Fruit fly (Drosophila melanogaster) whole organism, prepupa: ENCODE measurements around the gene Prosbeta4R2.

Source experiments
- Blimp-1 ChIP-seq: fragments of 200-800 bp; sonication (Bioruptor generic); optimal IDR thresholded peaks from 3 replicates; lab custom pipeline; 2017; ENCODE audit warnings: missing biosample characterization, missing genetic modification characterization, mild to moderate bottlenecking, moderate library complexity, missing genetic modification reagents
- CG10631 ChIP-seq: fragments of 200-800 bp; sonication (Bioruptor generic); optimal IDR thresholded peaks from 2 replicates; lab custom pipeline; 2016; ENCODE audit warnings: missing biosample characterization, missing genetic modification characterization
- CG10669 ChIP-seq: fragments of 200-800 bp; sonication (Bioruptor generic); optimal IDR thresholded peaks from 3 replicates; lab custom pipeline; 2018; ENCODE audit warnings: missing biosample characterization, mild to moderate bottlenecking, missing genetic modification characterization, moderate library complexity
- CG11902 ChIP-seq: fragments of 200-800 bp; sonication (Bioruptor generic); optimal IDR thresholded peaks from 3 replicates; lab custom pipeline; 2016; ENCODE audit warnings: missing biosample characterization, missing genetic modification characterization
- CG16779 ChIP-seq: fragments of 200-800 bp; sonication (Bioruptor generic); optimal IDR thresholded peaks from 3 replicates; lab custom pipeline; 2017; ENCODE audit warnings: missing biosample characterization, mild to moderate bottlenecking, missing genetic modification characterization
- CG3032 ChIP-seq: fragments of 200-800 bp; optimal IDR thresholded peaks from 2 replicates; lab custom pipeline; 2019; ENCODE audit warnings: missing biosample characterization, mild to moderate bottlenecking, missing genetic modification characterization, moderate library complexity
- CG32006 ChIP-seq: fragments of 200-800 bp; sonication (Bioruptor generic); optimal IDR thresholded peaks from 3 replicates; lab custom pipeline; 2017; ENCODE audit warnings: missing biosample characterization, mild to moderate bottlenecking, missing genetic modification characterization
- CG34406 ChIP-seq: fragments of 200-800 bp; sonication (Bioruptor generic); optimal IDR thresholded peaks from 3 replicates; lab custom pipeline; 2016; ENCODE audit warnings: missing biosample characterization, missing genetic modification characterization
- CG3919 ChIP-seq: fragments of 200-800 bp; sonication (Bioruptor generic); optimal IDR thresholded peaks from 3 replicates; lab custom pipeline; 2016; ENCODE audit warnings: missing biosample characterization, missing genetic modification characterization
- CG4318 ChIP-seq: fragments of 200-800 bp; sonication (Bioruptor generic); optimal IDR thresholded peaks from 3 replicates; lab custom pipeline; 2017; ENCODE audit warnings: missing biosample characterization, mild to moderate bottlenecking, missing genetic modification characterization
- CG6163 ChIP-seq: fragments of 200-800 bp; sonication (Bioruptor generic); IDR thresholded peaks from 3 replicates; pipeline ENCODE4 v1.3.6; 2022; ENCODE audit warnings: missing biosample characterization, missing genetic modification characterization
- CG6792 ChIP-seq: fragments of 200-800 bp; sonication (Bioruptor generic); optimal IDR thresholded peaks from 3 replicates; lab custom pipeline; 2016; ENCODE audit warnings: missing biosample characterization, missing genetic modification characterization
- CG6808 ChIP-seq: fragments of 200-800 bp; sonication (Bioruptor generic); optimal IDR thresholded peaks from 3 replicates; lab custom pipeline; 2017; ENCODE audit warnings: missing biosample characterization, missing genetic modification characterization, mild to moderate bottlenecking, moderate library complexity, missing genetic modification reagents
- CG7368 ChIP-seq: fragments of 200-800 bp; sonication (Bioruptor generic); optimal IDR thresholded peaks from 3 replicates; lab custom pipeline; 2016; ENCODE audit warnings: missing biosample characterization, missing genetic modification characterization
- CG8119 ChIP-seq: fragments of 200-800 bp; sonication (Bioruptor generic); IDR thresholded peaks from 3 replicates; pipeline ENCODE4 v1.3.6; 2022; ENCODE audit warnings: missing biosample characterization, missing genetic modification characterization
- CG8319 ChIP-seq: fragments of 200-800 bp; sonication (Bioruptor generic); optimal IDR thresholded peaks from 3 replicates; lab custom pipeline; 2016; ENCODE audit warnings: missing biosample characterization, missing genetic modification characterization
- CG8632 ChIP-seq: fragments of 200-800 bp; sonication (Bioruptor generic); optimal IDR thresholded peaks from 3 replicates; lab custom pipeline; 2016; ENCODE audit warnings: missing biosample characterization, missing genetic modification characterization
- Ets96B ChIP-seq: fragments of 200-800 bp; optimal IDR thresholded peaks from 2 replicates; lab custom pipeline; 2019; ENCODE audit warnings: missing biosample characterization, mild to moderate bottlenecking, missing genetic modification characterization, moderate library complexity
- Hr39 ChIP-seq: fragments of 200-800 bp; sonication (Bioruptor generic); optimal IDR thresholded peaks from 2 replicates; lab custom pipeline; 2016; ENCODE audit warnings: missing biosample characterization, missing genetic modification characterization
- Lpt ChIP-seq: fragments of 200-800 bp; sonication (Bioruptor generic); optimal IDR thresholded peaks from 3 replicates; lab custom pipeline; 2016; ENCODE audit warnings: missing biosample characterization, missing genetic modification characterization
- Smox ChIP-seq: fragments of 200-800 bp; sonication (Bioruptor generic); optimal IDR thresholded peaks from 3 replicates; lab custom pipeline; 2016; ENCODE audit warnings: missing biosample characterization, missing genetic modification characterization
- Sox102F ChIP-seq: fragments of 200-800 bp; sonication (Bioruptor generic); optimal IDR thresholded peaks from 2 replicates; lab custom pipeline; 2016; ENCODE audit warnings: missing biosample characterization, mild to moderate bottlenecking, missing genetic modification characterization
- Sox14 ChIP-seq: fragments of 200-800 bp; sonication (Bioruptor generic); optimal IDR thresholded peaks from 3 replicates; lab custom pipeline; 2016; ENCODE audit warnings: missing biosample characterization, missing genetic modification characterization
- achi ChIP-seq: fragments of 200-800 bp; sonication (Bioruptor generic); optimal IDR thresholded peaks from 3 replicates; lab custom pipeline; 2016; ENCODE audit warnings: missing biosample characterization, missing genetic modification characterization
- acj6 ChIP-seq: fragments of 200-800 bp; sonication (Bioruptor generic); optimal IDR thresholded peaks from 3 replicates; lab custom pipeline; 2016; ENCODE audit warnings: missing biosample characterization, missing genetic modification characterization
- cyc ChIP-seq: fragments of 200-800 bp; sonication (Bioruptor generic); optimal IDR thresholded peaks from 3 replicates; lab custom pipeline; 2016; ENCODE audit warnings: missing biosample characterization, missing genetic modification characterization
- dsx ChIP-seq: fragments of 200-800 bp; optimal IDR thresholded peaks from 3 replicates; lab custom pipeline; 2019; ENCODE audit warnings: missing biosample characterization, mild to moderate bottlenecking, missing genetic modification characterization, moderate library complexity; ENCODE audit not compliant: poor library complexity, severe bottlenecking
- eg ChIP-seq: fragments of 200-800 bp; sonication (Bioruptor generic); IDR thresholded peaks from 3 replicates; pipeline ENCODE4 v1.3.6; 2022; ENCODE audit warnings: missing biosample characterization, missing genetic modification characterization
- esn ChIP-seq: fragments of 200-800 bp; sonication (Bioruptor generic); optimal IDR thresholded peaks from 2 replicates; lab custom pipeline; 2016; ENCODE audit warnings: missing biosample characterization, mild to moderate bottlenecking, missing genetic modification characterization, moderate library complexity
- fd85E ChIP-seq: fragments of 200-800 bp; sonication (Bioruptor generic); optimal IDR thresholded peaks from 3 replicates; lab custom pipeline; 2016; ENCODE audit warnings: missing biosample characterization, missing genetic modification characterization
- fkh ChIP-seq: fragments of 200-800 bp; sonication (Bioruptor generic); optimal IDR thresholded peaks from 3 replicates; lab custom pipeline; 2017; ENCODE audit warnings: missing biosample characterization, mild to moderate bottlenecking, missing genetic modification characterization, moderate library complexity
- svp ChIP-seq: fragments of 200-800 bp; sonication (Bioruptor generic); peaks from one replicate; lab custom pipeline; 2016; ENCODE audit warnings: missing biosample characterization, missing genetic modification characterization

Prosbeta4R2 gene

dm6 chr2L:2636326-2637001 lies 18.7 kb upstream of the Prosbeta4R2 start:
- TF ChIP-seq CG10631 (GFP tag; lab: Kevin White, UChicago) = no peak
- no peak for TF ChIP-seq CG8119
- no peak for TF ChIP-seq CG7368 (GFP tag; lab: Kevin White, UChicago)
- no peak for TF ChIP-seq CG16779 (tag; lab: Kevin White, UChicago)
- no peak for TF ChIP-seq cyc (GFP tag; lab: Kevin White, UChicago)
- no peak for TF ChIP-seq CG8319 (GFP tag; lab: Kevin White, UChicago)
- no peak for TF ChIP-seq Sox14
- TF ChIP-seq Blimp-1 (GFP tag; lab: Kevin White, UChicago) = no peak
- no peak for TF ChIP-seq CG3032 (tag; lab: Kevin White, UChicago)
- TF ChIP-seq CG10669 (GFP tag; lab: Kevin White, UChicago) = no peak
- TF ChIP-seq CG8632 (GFP tag; lab: Kevin White, UChicago) = no peak
- TF ChIP-seq CG6792 = no peak
- TF ChIP-seq achi (GFP tag; lab: Kevin White, UChicago) = no peak
- TF ChIP-seq CG6163 (GFP tag; lab: Robert Waterston, UW) = no peak
- TF ChIP-seq fd85E (GFP tag; lab: Kevin White, UChicago) = no peak
- TF ChIP-seq Hr39 = no peak

dm6 chr2L:2637002-2637377 lies 18.2 kb upstream of the Prosbeta4R2 start:
- TF ChIP-seq CG4318 (no peak), acj6 (GFP tag; lab: Kevin White, UChicago) (no peak), dsx (GFP tag; lab: Kevin White, UChicago) (no peak), Hr39 (no peak), CG6808 (GFP tag; lab: Kevin White, UChicago) (no peak)
- TF ChIP-seq, all 60 proteins: peak for 0

- TF ChIP-seq eg (GFP tag; lab: Robert Waterston, UW) (no peak), Smox (GFP tag; lab: Kevin White, UChicago) (no peak), Ets96B (no peak), CG11902 (GFP tag; lab: Kevin White, UChicago) (no peak), Sox14 (no peak), esn (GFP tag; lab: Kevin White, UChicago) (no peak), fkh (no peak), achi (GFP tag; lab: Kevin White, UChicago) (no peak)
Observed at dm6 chr2L:2647620-2648019, 7.6 kb upstream of the Prosbeta4R2 start, which contains the start of the genes CG9962 and CG43851. Gene CG9962 (minus strand): TSS chr2L:2647720. Gene CG43851 (plus strand): TSS chr2L:2647886.

dm6 chr2L:2652314-2652713 lies 2.9 kb upstream of the Prosbeta4R2 start, which contains the start of gene CG33125:
Gene CG33125 (minus strand): TSS chr2L:2652414.
- TF ChIP-seq cyc (GFP tag; lab: Kevin White, UChicago) (no peak), CG3919 (GFP tag; lab: Kevin White, UChicago) (no peak), CG11902 (GFP tag; lab: Kevin White, UChicago) (no peak), Blimp-1 (GFP tag; lab: Kevin White, UChicago) (no peak)

- no peak for TF ChIP-seq Lpt
- peak; percentile 6 for TF ChIP-seq svp (GFP tag; lab: Kevin White, UChicago)
Observed at dm6 chr2L:2652746-2653145, 2.4 kb upstream of the Prosbeta4R2 start, which contains the start of gene Prosbeta4R1. Gene Prosbeta4R1 (plus strand): TSS chr2L:2653046.

- TF ChIP-seq CG6808 (GFP tag; lab: Kevin White, UChicago) (no peak), Sox102F (GFP tag; lab: Kevin White, UChicago) (no peak), CG32006 (GFP tag; lab: Kevin White, UChicago) (no peak), fd85E (GFP tag; lab: Kevin White, UChicago) (no peak), esn (GFP tag; lab: Kevin White, UChicago) (no peak), Ets96B (no peak), CG34406 (GFP tag; lab: Kevin White, UChicago) (no peak)
- TF ChIP-seq, all 60 proteins: peak for 0
Observed at dm6 chr2L:2653749-2654148, 1.4 kb upstream of the Prosbeta4R2 start, which contains the start of gene Or23a. Gene Or23a (plus strand): TSS chr2L:2654049.
